Fruit fly (Drosophila melanogaster): ENCODE results near the gene CG16888.

DNA sequence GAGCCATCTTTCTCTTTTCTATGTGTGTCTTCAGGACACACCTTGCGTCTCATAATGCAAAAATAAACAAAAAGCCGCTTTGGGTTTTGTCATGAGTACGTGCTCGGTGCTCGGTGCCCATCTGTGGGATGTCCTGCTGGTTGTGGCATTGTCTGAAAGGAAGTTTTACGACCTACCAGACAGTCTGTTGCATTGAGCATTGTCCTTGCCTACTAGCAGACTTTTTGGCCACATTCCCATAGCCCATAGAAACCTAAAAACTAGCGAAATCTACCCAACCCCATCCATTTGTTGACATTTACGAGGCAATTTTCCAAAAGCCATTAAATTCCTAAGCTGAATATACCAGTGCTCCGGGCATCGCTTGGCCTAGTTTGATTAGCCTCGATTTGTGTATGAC lies 38.0 kb upstream of the CG16888 start:
- no peak for TF ChIP-seq CTCF (optimal IDR thresholded peaks at IDR 0.05)
- no peak for TF ChIP-seq CG8478 (optimal IDR thresholded peaks at IDR 0.05)
